Worm (Caenorhabditis elegans): Measurements from ENCODE around the gene dmsr-7.
A peak's percentile ranks its signal among the peaks of the same experiment; 100 is the strongest.

dmsr-7 gene

DNA sequence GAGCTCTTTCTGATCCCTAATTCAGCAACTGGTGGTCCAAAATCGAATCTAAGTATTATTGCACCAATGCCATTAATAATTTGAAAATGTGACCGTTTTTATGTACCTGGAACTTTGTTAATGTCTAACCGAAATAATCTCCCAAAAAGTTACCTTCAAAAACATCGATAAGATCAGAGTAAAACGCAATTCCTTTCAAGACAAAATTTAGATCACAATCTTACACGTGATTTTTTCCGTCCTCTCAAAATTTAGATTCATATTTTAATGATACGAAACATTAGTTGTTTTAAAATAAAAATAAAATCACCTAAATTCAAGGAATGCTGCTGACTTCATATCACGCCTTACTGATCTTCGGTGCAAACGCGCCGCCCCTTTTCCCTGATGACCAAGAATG, 21.2 kb downstream of the dmsr-7 start:
- TF ChIP-seq fkh-10 (GFP tag; optimal IDR thresholded peaks at IDR 0.05) (no peak), nhr-71 (tag; optimal IDR thresholded peaks at IDR 0.05) (peak; percentile 15), efl-1 (optimal IDR thresholded peaks at IDR 0.05) (no peak), efl-1 (GFP tag; optimal IDR thresholded peaks at IDR 0.05 in 1 of 2) (peak in 1 of 2 experiments; percentile 49), fos-1 (tag; optimal IDR thresholded peaks at IDR 0.05) (no peak), lin-14 (GFP tag; optimal IDR thresholded peaks at IDR 0.05) (peak; percentile 37), lir-3 (tag; optimal IDR thresholded peaks at IDR 0.05; ENCODE audit: poor library complexity) (no peak), nhr-85 (tag) (peak; percentile 85), C34B4.2 (tag; optimal IDR thresholded peaks at IDR 0.05) (no peak), ceh-63 (GFP tag; optimal IDR thresholded peaks at IDR 0.05) (no peak), fkh-4 (tag; optimal IDR thresholded peaks at IDR 0.05; ENCODE audit: borderline replicate concordance) (no peak)

DNA sequence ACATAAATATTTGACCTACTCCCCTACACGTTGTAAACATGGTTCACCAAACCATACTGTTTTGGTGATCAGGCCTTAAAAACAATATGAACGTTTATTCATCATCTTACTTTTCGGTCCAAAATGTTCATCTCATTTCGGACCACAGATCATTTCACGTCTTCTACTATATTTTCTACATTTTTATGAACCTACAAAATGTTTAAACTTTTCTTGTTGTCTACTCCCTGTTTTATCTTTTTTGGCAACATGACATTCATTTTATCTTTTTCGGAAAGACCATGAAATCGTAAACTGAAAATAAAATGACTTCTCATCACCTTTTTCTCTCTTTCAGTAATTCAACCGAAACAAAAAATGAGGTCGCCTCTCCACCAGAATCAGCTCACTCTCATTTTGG, 22.7 kb downstream of the dmsr-7 start, which contains the start of gene rhr-1:
rhr-1 (plus strand) TSS at position 301 of the 400 bp plus-strand sequence.
- TF ChIP-seq fkh-4 (tag; optimal IDR thresholded peaks at IDR 0.05; ENCODE audit: borderline replicate concordance) = no peak
- no peak for TF ChIP-seq isw-1 (GFP tag; IDR thresholded peaks at IDR 0.05)
- TF ChIP-seq lin-39 (tag; optimal IDR thresholded peaks at IDR 0.05) = no peak
- no peak for TF ChIP-seq unc-98 (GFP tag; IDR thresholded peaks at IDR 0.05)
- no peak for TF ChIP-seq F16B12.6 (tag; optimal IDR thresholded peaks at IDR 0.05)
- TF ChIP-seq ceh-63 (GFP tag; optimal IDR thresholded peaks at IDR 0.05) = no peak
- no peak for TF ChIP-seq rnt-1 (tag; optimal IDR thresholded peaks at IDR 0.05)
- no peak for TF ChIP-seq Y116A8C.19 (tag; optimal IDR thresholded peaks at IDR 0.05; ENCODE audit: borderline replicate concordance)
- no peak for TF ChIP-seq egl-27 (tag; optimal IDR thresholded peaks at IDR 0.05)
- no peak for TF ChIP-seq lin-13 (GFP tag; optimal IDR thresholded peaks at IDR 0.05)
- no peak for TF ChIP-seq snu-23 (GFP tag; optimal IDR thresholded peaks at IDR 0.05)
- TF ChIP-seq hpl-2 (GFP tag; optimal IDR thresholded peaks at IDR 0.05) = no peak

ce11 chrV:5432499-5432898, 27.3 kb downstream of the dmsr-7 start, which contains the start of gene F08F3.8:
F08F3.8 (minus strand) TSS chrV:5432599.
- TF ChIP-seq F16B12.6 (tag; optimal IDR thresholded peaks at IDR 0.05) (no peak), ces-1 (GFP tag; optimal IDR thresholded peaks at IDR 0.05) (no peak), pqm-1 (tag; optimal IDR thresholded peaks at IDR 0.05) (no peak), mep-1 (tag; optimal IDR thresholded peaks at IDR 0.05) (no peak), lin-35 (GFP tag; optimal IDR thresholded peaks at IDR 0.05) (no peak), ztf-4 (tag; optimal IDR thresholded peaks at IDR 0.05) (no peak), lir-3 (tag; optimal IDR thresholded peaks at IDR 0.05; ENCODE audit: poor library complexity) (no peak), ceh-88 (GFP tag; IDR thresholded peaks at IDR 0.05) (no peak), Y116A8C.19 (tag; optimal IDR thresholded peaks at IDR 0.05; ENCODE audit: borderline replicate concordance) (no peak), hlh-4 (tag; optimal IDR thresholded peaks at IDR 0.05) (no peak), grh-1 (GFP tag; IDR thresholded peaks at IDR 0.05) (no peak), efl-3 (GFP tag; optimal IDR thresholded peaks at IDR 0.05) (no peak), unc-86 (tag; optimal IDR thresholded peaks at IDR 0.05) (no peak), mef-2 (tag; optimal IDR thresholded peaks at IDR 0.05) (no peak), vab-15 (tag; optimal IDR thresholded peaks at IDR 0.05) (no peak), nhr-77 (tag; optimal IDR thresholded peaks at IDR 0.05) (no peak), isw-1 (GFP tag; IDR thresholded peaks at IDR 0.05) (no peak), lin-39 (tag; optimal IDR thresholded peaks at IDR 0.05) (no peak), fkh-10 (GFP tag; optimal IDR thresholded peaks at IDR 0.05) (no peak), nhr-11 (tag; optimal IDR thresholded peaks at IDR 0.05) (no peak)

ce11 chrV:5433020-5433419, 27.9 kb downstream of the dmsr-7 start, which contains the start of gene acl-6:
acl-6 (plus strand) TSS chrV:5433386.
- peak; percentile 16 for TF ChIP-seq xbp-1 (tag; optimal IDR thresholded peaks at IDR 0.05)
- TF ChIP-seq skn-1 (tag; optimal IDR thresholded peaks at IDR 0.05) = peak; percentile 3
- TF ChIP-seq C34B4.2 (tag; optimal IDR thresholded peaks at IDR 0.05) = no peak
- TF ChIP-seq unc-86 (tag; optimal IDR thresholded peaks at IDR 0.05) = no peak
- TF ChIP-seq nhr-47 (tag; optimal IDR thresholded peaks at IDR 0.05) = peak; percentile 37
- peak; percentile 85 to 91 (median 91) for TF ChIP-seq dpl-1 (GFP tag; optimal IDR thresholded peaks at IDR 0.05)
- peak in 1 of 2 experiments; percentile 33 for TF ChIP-seq mdl-1 (tag; optimal IDR thresholded peaks at IDR 0.05)
- TF ChIP-seq efl-1 (optimal IDR thresholded peaks at IDR 0.05) = peak; percentile 48 to 90
- peak; percentile 89 to 99 for TF ChIP-seq efl-1 (GFP tag; optimal IDR thresholded peaks at IDR 0.05 in 1 of 2)
- TF ChIP-seq jun-1 (tag; optimal IDR thresholded peaks at IDR 0.05) = peak; percentile 53
- peak; percentile 78 for TF ChIP-seq pqm-1 (tag; optimal IDR thresholded peaks at IDR 0.05)
- TF ChIP-seq nhr-20 (tag; optimal IDR thresholded peaks at IDR 0.05) = peak; percentile 80
- peak; percentile 68 for TF ChIP-seq snu-23 (GFP tag; optimal IDR thresholded peaks at IDR 0.05)
- peak; percentile 97 for TF ChIP-seq elt-2 (tag; optimal IDR thresholded peaks at IDR 0.05)
- TF ChIP-seq hlh-4 (tag; optimal IDR thresholded peaks at IDR 0.05) = no peak
- no peak for TF ChIP-seq ceh-90 (tag; optimal IDR thresholded peaks at IDR 0.05)
- no peak for TF ChIP-seq fkh-8 (tag; optimal IDR thresholded peaks at IDR 0.05)
- no peak for TF ChIP-seq dsc-1 (tag; optimal IDR thresholded peaks at IDR 0.05)
- TF ChIP-seq unc-30 (tag; optimal IDR thresholded peaks at IDR 0.05) = no peak
- peak; percentile 61 for TF ChIP-seq nhr-85 (tag)
- TF ChIP-seq lin-39 (tag; optimal IDR thresholded peaks at IDR 0.05) = no peak
- TF ChIP-seq lin-13 (GFP tag; optimal IDR thresholded peaks at IDR 0.05) = peak; percentile 25

Data from whole organism, L1 larva.